Worm (Caenorhabditis elegans) whole organism, late embryonic: ENCODE results near the gene F54D10.8.

ENCODE experiments used
- C08G9.2 ChIP-seq: sonication (generic microtip); optimal IDR thresholded peaks from 2 replicates; lab custom pipeline; 2016; ENCODE audit warnings: mild to moderate bottlenecking, missing genetic modification characterization, moderate library complexity, missing compliant biosample characterization
- K09A11.1 ChIP-seq: sonication (generic microtip); optimal IDR thresholded peaks from 2 replicates; lab custom pipeline; 2017; ENCODE audit warnings: antibody characterized with exemption, mild to moderate bottlenecking, missing genetic modification characterization, missing compliant biosample characterization; ENCODE audit not compliant: insufficient read depth
- ahr-1 ChIP-seq: sonication (generic microtip); optimal IDR thresholded peaks from 2 replicates; lab custom pipeline; 2016; ENCODE audit warnings: missing genetic modification characterization, missing compliant biosample characterization
- ama-1 ChIP-seq: fragments of 150-350 bp; optimal IDR thresholded peaks from 2 replicates; lab custom pipeline; 2014
- ceh-14 ChIP-seq: sonication (generic microtip); optimal IDR thresholded peaks from 2 replicates; lab custom pipeline; 2016; ENCODE audit warnings: missing genotype, missing genetic modification characterization, missing compliant biosample characterization
- ceh-19 ChIP-seq: fragments of 200-800 bp; sonication (Bioruptor generic); optimal IDR thresholded peaks from 2 replicates; lab custom pipeline; 2018; ENCODE audit warnings: mild to moderate bottlenecking, missing genetic modification characterization, missing compliant biosample characterization
- ceh-2 ChIP-seq: sonication (generic microtip); optimal IDR thresholded peaks from 2 replicates; lab custom pipeline; 2016; ENCODE audit warnings: missing genotype, missing genetic modification characterization, missing compliant biosample characterization
- ceh-24 ChIP-seq: sonication (generic microtip); optimal IDR thresholded peaks from 2 replicates; lab custom pipeline; 2016; ENCODE audit warnings: mild to moderate bottlenecking, missing genetic modification characterization, missing compliant biosample characterization
- ceh-30 ChIP-seq: fragments of 150-350 bp; optimal IDR thresholded peaks from 2 replicates; lab custom pipeline; 2014; ENCODE audit warnings: missing biosample characterization, missing genetic modification characterization
- ceh-31 ChIP-seq: sonication (generic microtip); optimal IDR thresholded peaks from 2 replicates; lab custom pipeline; 2016; ENCODE audit warnings: missing genetic modification characterization, missing compliant biosample characterization
- ceh-34 ChIP-seq: sonication (generic microtip); optimal IDR thresholded peaks from 2 replicates; lab custom pipeline; 2016; ENCODE audit warnings: mild to moderate bottlenecking, missing genetic modification characterization, missing compliant biosample characterization
- ceh-6 ChIP-seq: fragments of 200-800 bp; sonication (Bioruptor generic); optimal IDR thresholded peaks from 2 replicates; lab custom pipeline; 2018; ENCODE audit warnings: mild to moderate bottlenecking, missing genetic modification characterization, missing compliant biosample characterization
- dmd-4 ChIP-seq: sonication (generic microtip); optimal IDR thresholded peaks from 2 replicates; lab custom pipeline; 2016; ENCODE audit warnings: borderline replicate concordance, missing genetic modification characterization, missing compliant biosample characterization
- elt-2 ChIP-seq: sonication (generic microtip); optimal IDR thresholded peaks from 2 replicates; lab custom pipeline; 2016; ENCODE audit warnings: missing genetic modification reagents, missing genetic modification characterization, missing compliant biosample characterization
- elt-4 ChIP-seq: sonication (generic microtip); optimal IDR thresholded peaks from 2 replicates; lab custom pipeline; 2016; ENCODE audit warnings: missing genetic modification characterization, missing compliant biosample characterization
- ets-4 ChIP-seq: sonication (generic microtip); optimal IDR thresholded peaks from 2 replicates; lab custom pipeline; 2016; ENCODE audit warnings: missing genetic modification characterization, missing compliant biosample characterization
- fkh-10 ChIP-seq: fragments of 150-350 bp; optimal IDR thresholded peaks from 2 replicates; lab custom pipeline; 2014; ENCODE audit warnings: missing biosample characterization, missing genetic modification reagents, missing genetic modification characterization
- fkh-6 ChIP-seq: sonication (generic microtip); optimal IDR thresholded peaks from 2 replicates; lab custom pipeline; 2016; ENCODE audit warnings: missing genetic modification characterization, missing compliant biosample characterization
- hlh-13 ChIP-seq: fragments of 200-800 bp; sonication (Bioruptor generic); optimal IDR thresholded peaks from 2 replicates; lab custom pipeline; 2018; ENCODE audit warnings: mild to moderate bottlenecking, missing genetic modification characterization, missing compliant biosample characterization
- hlh-15 ChIP-seq: sonication (generic microtip); optimal IDR thresholded peaks from 2 replicates; lab custom pipeline; 2016; ENCODE audit warnings: missing genetic modification characterization, missing compliant biosample characterization
- hlh-6 ChIP-seq: sonication (generic microtip); optimal IDR thresholded peaks from 2 replicates; lab custom pipeline; 2016; ENCODE audit warnings: missing genotype, missing genetic modification characterization, missing compliant biosample characterization
- lim-6 ChIP-seq: sonication (generic microtip); optimal IDR thresholded peaks from 2 replicates; lab custom pipeline; 2016; ENCODE audit warnings: missing genetic modification characterization, missing compliant biosample characterization
- lin-11 ChIP-seq: fragments of 200-800 bp; sonication (Bioruptor generic); optimal IDR thresholded peaks from 2 replicates; lab custom pipeline; 2018; ENCODE audit warnings: mild to moderate bottlenecking, missing genetic modification characterization, missing compliant biosample characterization
- madf-2 ChIP-seq: sonication (generic microtip); optimal IDR thresholded peaks from 2 replicates; lab custom pipeline; 2017; ENCODE audit warnings: missing genetic modification characterization, missing compliant biosample characterization
- mec-3 ChIP-seq: sonication (generic microtip); optimal IDR thresholded peaks from 2 replicates; lab custom pipeline; 2016; ENCODE audit warnings: borderline replicate concordance, missing genetic modification characterization, missing compliant biosample characterization
- npax-4 ChIP-seq: sonication (generic microtip); optimal IDR thresholded peaks from 2 replicates; lab custom pipeline; 2016; ENCODE audit warnings: missing genetic modification characterization, missing compliant biosample characterization
- odd-2 ChIP-seq: sonication (generic microtip); optimal IDR thresholded peaks from 2 replicates; lab custom pipeline; 2017; ENCODE audit warnings: antibody characterized with exemption, mild to moderate bottlenecking, missing genetic modification characterization, missing compliant biosample characterization
- pag-3 ChIP-seq: sonication (generic microtip); optimal IDR thresholded peaks from 2 replicates; lab custom pipeline; 2016; ENCODE audit warnings: missing compliant biosample characterization, missing genetic modification characterization, borderline replicate concordance
- pat-9 ChIP-seq: fragments of 200-800 bp; sonication (Bioruptor generic); optimal IDR thresholded peaks from 2 replicates; lab custom pipeline; 2018; ENCODE audit warnings: mild to moderate bottlenecking, missing genetic modification characterization, moderate library complexity, missing compliant biosample characterization
- pax-1 ChIP-seq: fragments of 150-350 bp; optimal IDR thresholded peaks from 2 replicates; lab custom pipeline; 2014; ENCODE audit warnings: missing biosample characterization, missing genetic modification characterization
- pros-1 ChIP-seq: fragments of 150-350 bp; optimal IDR thresholded peaks from 2 replicates; lab custom pipeline; 2014; ENCODE audit warnings: missing biosample characterization, missing genetic modification reagents, missing genetic modification characterization
- rnt-1 ChIP-seq: sonication (generic microtip); optimal IDR thresholded peaks from 2 replicates; lab custom pipeline; 2016; ENCODE audit warnings: missing genetic modification characterization, missing compliant biosample characterization
- sox-4 ChIP-seq: sonication (generic microtip); optimal IDR thresholded peaks from 2 replicates; lab custom pipeline; 2017; ENCODE audit warnings: mild to moderate bottlenecking, missing genetic modification characterization, inconsistent platforms, missing compliant biosample characterization
- syd-9 ChIP-seq: sonication (generic microtip); optimal IDR thresholded peaks from 2 replicates; lab custom pipeline; 2016; ENCODE audit warnings: mild to moderate bottlenecking, missing genetic modification characterization, moderate library complexity, missing compliant biosample characterization
- tbx-2 ChIP-seq: sonication (generic microtip); optimal IDR thresholded peaks from 2 replicates; lab custom pipeline; 2016; ENCODE audit warnings: missing genetic modification characterization, missing compliant biosample characterization
- tbx-7 ChIP-seq: sonication (generic microtip); optimal IDR thresholded peaks from 2 replicates; lab custom pipeline; 2016; ENCODE audit warnings: missing genotype, missing genetic modification characterization, missing compliant biosample characterization
- unc-55 ChIP-seq: sonication (generic microtip); optimal IDR thresholded peaks from 2 replicates; lab custom pipeline; 2017; ENCODE audit warnings: missing biosample characterization, missing genetic modification reagents, missing genetic modification characterization
- unc-86 ChIP-seq: sonication (generic microtip); optimal IDR thresholded peaks from 2 replicates; lab custom pipeline; 2016; ENCODE audit warnings: missing genetic modification characterization, missing compliant biosample characterization
- zip-5 ChIP-seq: sonication (generic microtip); optimal IDR thresholded peaks from 2 replicates; lab custom pipeline; 2016; ENCODE audit warnings: missing genetic modification characterization, missing compliant biosample characterization

F54D10.8 gene

ce11 chrII:3827801-3828200 lies at the start of gene F54D10.8:
F54D10.8 (minus strand) TSS chrII:3827901.
- no peak for TF ChIP-seq unc-86 (tag; lab: Kevin White, UChicago)
- no peak for TF ChIP-seq hlh-15 (tag; lab: Kevin White, UChicago)
- TF ChIP-seq pax-1, result no peak
- no peak for TF ChIP-seq ceh-30 (tag; lab: Kevin White, UChicago)
- TF ChIP-seq odd-2 (tag; lab: Kevin White, UChicago), result no peak
- no peak for TF ChIP-seq ceh-14 (tag; lab: Kevin White, UChicago)
- no peak for TF ChIP-seq ceh-24
- TF ChIP-seq elt-4 (tag; lab: Kevin White, UChicago), result no peak
- no peak for TF ChIP-seq madf-2 (tag; lab: Kevin White, UChicago)
- TF ChIP-seq, all 69 proteins: peak for 0

DNA sequence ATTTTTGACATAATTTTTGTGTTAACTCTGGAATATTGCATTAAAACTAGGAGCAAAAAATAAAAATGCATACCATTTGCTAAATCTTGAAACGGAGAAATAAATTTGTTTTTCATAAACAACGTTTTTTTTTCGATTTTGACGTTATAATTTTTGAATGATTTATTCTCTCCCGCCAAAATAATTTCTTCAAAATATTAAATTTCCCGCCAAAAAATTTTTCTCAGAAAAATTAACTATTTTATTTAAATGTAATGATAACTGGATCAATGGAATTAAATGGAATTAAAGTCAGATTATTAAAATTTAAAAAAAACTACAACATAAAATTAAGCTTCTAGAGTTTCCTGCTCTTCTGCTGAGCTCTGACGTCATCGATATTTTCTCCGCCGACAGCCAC lies 49.4 kb upstream of the F54D10.8 start, which contains the start of gene nep-3:
nep-3 (minus strand) TSS at position 101 of the 400 bp plus-strand sequence.
- TF ChIP-seq fkh-10 (GFP tag; lab: Kevin White, UChicago), result no peak
- no peak for TF ChIP-seq ama-1 (lab: Kevin White, UChicago)
- no peak for TF ChIP-seq dmd-4 (tag; lab: Kevin White, UChicago)
- TF ChIP-seq fkh-6 (tag; lab: Kevin White, UChicago), result no peak
- no peak for TF ChIP-seq syd-9 (tag; lab: Kevin White, UChicago)
- no peak for TF ChIP-seq K09A11.1 (tag; lab: Kevin White, UChicago)

DNA sequence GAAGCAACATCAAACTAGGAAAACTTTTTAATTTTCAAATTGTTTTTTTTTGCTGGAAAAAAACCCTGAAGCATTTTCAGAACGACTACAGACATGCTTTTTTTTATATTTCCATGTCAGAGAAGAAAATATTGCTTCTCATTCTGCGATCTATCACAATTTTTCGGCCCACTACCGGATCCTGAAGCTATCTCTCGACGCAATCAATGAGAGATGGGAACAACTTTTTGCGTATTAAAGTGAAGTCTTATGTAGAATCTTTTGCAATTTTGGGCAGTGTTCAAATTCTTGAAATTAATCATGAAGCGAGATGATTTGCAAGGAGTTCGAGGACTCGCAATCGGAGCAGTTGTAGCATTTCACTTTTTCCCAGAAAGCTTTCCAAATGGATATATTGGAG lies 41.9 kb upstream of the F54D10.8 start, which contains the start of gene oac-10:
oac-10 (plus strand) TSS at position 301 of the 400 bp plus-strand sequence.
- TF ChIP-seq elt-4 (tag; lab: Kevin White, UChicago) (no peak), lin-11 (tag; lab: Kevin White, UChicago) (no peak), ceh-31 (no peak), ceh-14 (tag; lab: Kevin White, UChicago) (no peak), hlh-15 (tag; lab: Kevin White, UChicago) (no peak), fkh-6 (tag; lab: Kevin White, UChicago) (no peak), hlh-6 (tag; lab: Kevin White, UChicago) (no peak), syd-9 (tag; lab: Kevin White, UChicago) (no peak), ceh-6 (no peak), ahr-1 (tag; lab: Kevin White, UChicago) (no peak), zip-5 (tag; lab: Kevin White, UChicago) (no peak), mec-3 (tag; lab: Kevin White, UChicago) (no peak), tbx-2 (no peak), dmd-4 (tag; lab: Kevin White, UChicago) (no peak), npax-4 (no peak), lim-6 (tag; lab: Kevin White, UChicago) (no peak), pros-1 (tag; lab: Kevin White, UChicago) (no peak), hlh-13 (GFP tag; lab: Kevin White, UChicago) (no peak)

- no peak for TF ChIP-seq ceh-6
- TF ChIP-seq rnt-1 (tag; lab: Kevin White, UChicago), result no peak
- TF ChIP-seq sox-4 (tag; lab: Kevin White, UChicago), result no peak
- no peak for TF ChIP-seq ceh-2 (tag; lab: Kevin White, UChicago)
- no peak for TF ChIP-seq unc-55
- TF ChIP-seq tbx-7 (tag; lab: Kevin White, UChicago), result no peak
- TF ChIP-seq ceh-34 (tag; lab: Kevin White, UChicago), result no peak
- TF ChIP-seq ets-4, result no peak
- no peak for TF ChIP-seq ceh-14 (tag; lab: Kevin White, UChicago)
- no peak for TF ChIP-seq elt-2 (tag; lab: Kevin White, UChicago)
- TF ChIP-seq pros-1 (tag; lab: Kevin White, UChicago), result no peak
- TF ChIP-seq ceh-19 (GFP tag; lab: Kevin White, UChicago), result no peak
- TF ChIP-seq pag-3, result no peak
- TF ChIP-seq C08G9.2, result no peak
- no peak for TF ChIP-seq unc-86 (tag; lab: Kevin White, UChicago)
- no peak for TF ChIP-seq pat-9
Measured at ce11 chrII:3864652-3865051, 37.0 kb upstream of the F54D10.8 start, which contains the start of gene nhr-261. nhr-261 (minus strand) TSS chrII:3864752.
